Worm (Caenorhabditis elegans) whole organism, mixed stage, embryonic: ENCODE results near the gene K05B2.4.

Source experiments
- blmp-1 ChIP-seq: fragments of 150-350 bp; optimal IDR thresholded peaks from 2 replicates; lab custom pipeline; 2014; ENCODE audit warnings: missing biosample characterization, missing genetic modification characterization
- ces-1 ChIP-seq: fragments of 150-350 bp; optimal IDR thresholded peaks from 2 replicates; lab custom pipeline; 2014; ENCODE audit warnings: missing biosample characterization, missing genetic modification reagents, missing genetic modification characterization
- drap-1 ChIP-seq: fragments of 200-800 bp; sonication (Bioruptor generic); optimal IDR thresholded peaks from 3 replicates; lab custom pipeline; 2018; ENCODE audit warnings: mild to moderate bottlenecking, missing genetic modification characterization, missing compliant biosample characterization
- elt-1 ChIP-seq: sonication (generic microtip); optimal IDR thresholded peaks from 2 replicates; lab custom pipeline; 2017; ENCODE audit warnings: missing genetic modification characterization, mild to moderate bottlenecking, missing compliant biosample characterization, antibody characterized with exemption, moderate library complexity, borderline replicate concordance; ENCODE audit not compliant: insufficient read depth
- ham-2 ChIP-seq: fragments of 200-800 bp; sonication (Bioruptor generic); optimal IDR thresholded peaks from 2 replicates; lab custom pipeline; 2018; ENCODE audit warnings: mild to moderate bottlenecking, missing genetic modification characterization, missing compliant biosample characterization
- mep-1 ChIP-seq: fragments of 150-350 bp; optimal IDR thresholded peaks from 2 replicates; lab custom pipeline; 2017; ENCODE audit warnings: missing biosample characterization, missing genetic modification reagents, missing genetic modification characterization, inconsistent platforms
- nhr-237 ChIP-seq: fragments of 150-350 bp; optimal IDR thresholded peaks from 2 replicates; lab custom pipeline; 2014; ENCODE audit warnings: missing biosample characterization, missing genetic modification characterization
- nhr-28 ChIP-seq: fragments of 150-350 bp; optimal IDR thresholded peaks from 2 replicates; lab custom pipeline; 2014; ENCODE audit warnings: missing biosample characterization, missing genetic modification characterization
- pha-4 ChIP-seq: fragments of 150-350 bp; optimal IDR thresholded peaks from 2 replicates; lab custom pipeline; 2018; ENCODE audit warnings: missing biosample characterization, missing genetic modification reagents, missing genetic modification characterization
- snpc-4 ChIP-seq: fragments of 150-350 bp; optimal IDR thresholded peaks from 2 replicates; lab custom pipeline; 2014; ENCODE audit warnings: missing biosample characterization, missing genetic modification characterization
- sptf-1 ChIP-seq: sonication (generic microtip); optimal IDR thresholded peaks from 2 replicates; lab custom pipeline; 2017; ENCODE audit warnings: mild to moderate bottlenecking, missing genetic modification characterization, moderate library complexity, missing compliant biosample characterization
- unc-62 ChIP-seq: fragments of 150-350 bp; optimal IDR thresholded peaks from 2 replicates; lab custom pipeline; 2014; ENCODE audit warnings: missing biosample characterization, missing genetic modification reagents, missing genetic modification characterization
- ztf-11 ChIP-seq: fragments of 150-350 bp; optimal IDR thresholded peaks from 2 replicates; lab custom pipeline; 2014; ENCODE audit warnings: missing biosample characterization, missing genetic modification characterization

DNA sequence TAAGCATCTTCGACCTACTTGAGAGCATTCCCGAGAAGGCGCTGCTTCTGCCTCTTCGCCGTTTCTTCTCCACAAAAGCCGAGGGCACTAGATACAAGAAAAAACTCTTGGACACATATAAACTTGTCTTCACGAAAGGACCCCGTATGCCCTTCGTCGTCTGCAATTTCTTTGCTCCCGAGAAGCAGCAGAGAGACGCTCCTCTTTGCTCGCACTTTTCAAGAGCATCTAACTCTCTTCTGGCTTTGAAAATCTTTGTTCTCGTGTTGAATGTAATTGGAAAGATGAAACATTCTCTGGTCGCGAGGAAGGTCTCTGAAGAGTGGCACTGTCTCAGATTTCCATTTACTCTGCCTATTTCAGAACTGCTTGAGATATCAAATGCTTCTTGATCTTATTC lies 18.2 kb upstream of the K05B2.4 start:
- TF ChIP-seq pha-4 (tag; lab: Kevin White, UChicago) (no peak), ces-1 (no peak), ham-2 (GFP tag; lab: Kevin White, UChicago) (no peak), ztf-11 (tag; lab: Kevin White, UChicago) (no peak), nhr-28 (tag; lab: Kevin White, UChicago) (no peak), elt-1 (no peak), sptf-1 (tag; lab: Kevin White, UChicago) (no peak), blmp-1 (tag; lab: Kevin White, UChicago) (no peak), drap-1 (GFP tag; lab: Kevin White, UChicago) (no peak), unc-62 (no peak), mep-1 (no peak), snpc-4 (no peak), nhr-237 (tag; lab: Kevin White, UChicago) (no peak)
